Worm (Caenorhabditis elegans) whole organism, L4 larva: ENCODE results near the gene lin-24.
A peak's percentile ranks its signal among the peaks of the same experiment; 100 is the strongest.

Experiments
- F26F4.8 ChIP-seq: fragments of 200-800 bp; sonication (Bioruptor generic); conservative IDR thresholded peaks from 2 replicates; pipeline ENCODE4 v1.3.6; 2022; ENCODE audit warnings: missing genetic modification characterization, missing compliant biosample characterization
- F37D6.2 ChIP-seq: sonication (generic microtip); optimal IDR thresholded peaks from 2 replicates; lab custom pipeline; 2016; ENCODE audit warnings: mild to moderate bottlenecking, missing genetic modification characterization, missing compliant biosample characterization
- R02D3.7 ChIP-seq: fragments of 150-350 bp; sonication (generic microtip); optimal IDR thresholded peaks from 3 replicates; lab custom pipeline; 2014; ENCODE audit warnings: missing biosample characterization, missing genetic modification characterization
- Y105C5A.15 ChIP-seq: fragments of 200-800 bp; sonication (Bioruptor generic); IDR thresholded peaks from 2 replicates; pipeline ENCODE4 v1.3.6; 2022; ENCODE audit warnings: missing genetic modification characterization, missing compliant biosample characterization
- Y75B8A.6 ChIP-seq: fragments of 200-800 bp; sonication (Bioruptor generic); IDR thresholded peaks from 2 replicates; pipeline ENCODE4 v1.3.6; 2022; ENCODE audit warnings: missing genetic modification reagents, missing genetic modification characterization, missing compliant biosample characterization
- ama-1 ChIP-seq: fragments of 150-350 bp; optimal IDR thresholded peaks from 2 replicates; lab custom pipeline; 2014; ENCODE audit warnings: inconsistent platforms, mixed read lengths
- ceh-20 ChIP-seq: fragments of 200-800 bp; sonication (Bioruptor generic); IDR thresholded peaks from 2 replicates; pipeline ENCODE4 v1.3.6; 2022; ENCODE audit warnings: missing genetic modification reagents, missing genetic modification characterization, missing compliant biosample characterization
- ceh-28 ChIP-seq: fragments of 150-350 bp; optimal IDR thresholded peaks from 2 replicates; lab custom pipeline; 2014; ENCODE audit warnings: missing biosample characterization, missing genetic modification reagents, missing genetic modification characterization
- ceh-62 ChIP-seq: sonication (generic microtip); optimal IDR thresholded peaks from 2 replicates; lab custom pipeline; 2017; ENCODE audit warnings: missing biosample characterization, missing genetic modification characterization
- ces-1 ChIP-seq: fragments of 150-350 bp; sonication (generic microtip); optimal IDR thresholded peaks from 4 replicates; lab custom pipeline; 2014; ENCODE audit warnings: missing biosample characterization, missing genetic modification reagents, missing genetic modification characterization
- cey-2 ChIP-seq: sonication (generic microtip); optimal IDR thresholded peaks from 3 replicates; lab custom pipeline; 2017; ENCODE audit warnings: missing genetic modification characterization, mild to moderate bottlenecking, missing compliant biosample characterization, antibody characterized with exemption, borderline replicate concordance; ENCODE audit not compliant: insufficient read depth
- ctbp-1 ChIP-seq: fragments of 200-800 bp; sonication (Bioruptor generic); IDR thresholded peaks from 2 replicates; pipeline ENCODE4 v1.3.6; 2022; ENCODE audit warnings: missing genetic modification reagents, missing genetic modification characterization, missing compliant biosample characterization
- daf-19 ChIP-seq: fragments of 200-800 bp; sonication (Bioruptor generic); conservative IDR thresholded peaks from 2 replicates; pipeline ENCODE4 v1.3.6; 2022; ENCODE audit warnings: missing genetic modification characterization, missing compliant biosample characterization
- dmd-6 ChIP-seq: fragments of 200-800 bp; sonication (Bioruptor generic); IDR thresholded peaks from 2 replicates; pipeline ENCODE4 v1.3.6; 2022; ENCODE audit warnings: missing genetic modification reagents, missing genetic modification characterization, missing compliant biosample characterization
- dmd-8 ChIP-seq: fragments of 200-800 bp; sonication (Bioruptor generic); IDR thresholded peaks from 2 replicates; pipeline ENCODE4 v1.3.6; 2022; ENCODE audit warnings: missing genetic modification characterization, missing compliant biosample characterization
- dve-1 ChIP-seq: sonication (generic microtip); optimal IDR thresholded peaks from 2 replicates; lab custom pipeline; 2017; ENCODE audit warnings: antibody characterized with exemption, mild to moderate bottlenecking, missing genetic modification characterization, missing compliant biosample characterization; ENCODE audit not compliant: insufficient read depth
- egl-27 ChIP-seq: sonication (generic microtip); optimal IDR thresholded peaks from 3 replicates; lab custom pipeline; 2017; ENCODE audit warnings: missing biosample characterization, missing genetic modification reagents, missing genetic modification characterization
- fkh-10 ChIP-seq: fragments of 150-350 bp; optimal IDR thresholded peaks from 2 replicates; lab custom pipeline; 2014; ENCODE audit warnings: missing biosample characterization, missing genetic modification reagents, missing genetic modification characterization
- fos-1 ChIP-seq: fragments of 150-350 bp; optimal IDR thresholded peaks from 2 replicates; lab custom pipeline; 2014; ENCODE audit warnings: missing biosample characterization, missing genetic modification characterization
- gei-8 ChIP-seq: fragments of 200-800 bp; sonication (Bioruptor generic); optimal IDR thresholded peaks from 2 replicates; lab custom pipeline; 2018; ENCODE audit warnings: mild to moderate bottlenecking, missing genetic modification characterization, missing compliant biosample characterization
- hlh-11 ChIP-seq: fragments of 200-800 bp; sonication (Bioruptor generic); optimal IDR thresholded peaks from 2 replicates; lab custom pipeline; 2018; ENCODE audit warnings: mild to moderate bottlenecking, missing genetic modification characterization, missing compliant biosample characterization
- jun-1 ChIP-seq: fragments of 150-350 bp; optimal IDR thresholded peaks from 2 replicates; lab custom pipeline; 2014; ENCODE audit warnings: missing biosample characterization, missing genetic modification reagents, missing genetic modification characterization
- lin-1 ChIP-seq: fragments of 200-800 bp; sonication (Bioruptor generic); IDR thresholded peaks from 2 replicates; pipeline ENCODE4 v1.3.6; 2022; ENCODE audit warnings: missing genetic modification reagents, missing genetic modification characterization, missing compliant biosample characterization
- lin-13 ChIP-seq: fragments of 150-350 bp; optimal IDR thresholded peaks from 2 replicates; lab custom pipeline; 2014; ENCODE audit warnings: missing biosample characterization, missing genetic modification reagents, missing genetic modification characterization
- lin-38 ChIP-seq: fragments of 200-800 bp; sonication (Bioruptor generic); IDR thresholded peaks from 2 replicates; pipeline ENCODE4 v1.3.6; 2022; ENCODE audit warnings: missing genetic modification reagents, missing genetic modification characterization, missing compliant biosample characterization
- lin-39 ChIP-seq: fragments of 150-350 bp; optimal IDR thresholded peaks from 2 replicates; lab custom pipeline; 2014; ENCODE audit warnings: missing biosample characterization, missing genetic modification reagents, missing genetic modification characterization
- lir-3 ChIP-seq: sonication (generic microtip); optimal IDR thresholded peaks from 2 replicates; lab custom pipeline; 2016; ENCODE audit warnings: mild to moderate bottlenecking, missing genetic modification characterization, missing compliant biosample characterization
- lsy-2 ChIP-seq, 2 experiments: fragments of 150-350 bp in 1 of 2; sonication (generic microtip) in 1 of 2; optimal IDR thresholded peaks; 2 replicates each; lab custom pipeline; 2014 to 2017; ENCODE audit warnings: missing biosample characterization in 2 of 2, missing genetic modification characterization in 2 of 2
- madf-5 ChIP-seq, 2 experiments: fragments of 200-800 bp; sonication (Bioruptor generic); IDR thresholded peaks; 2 replicates each; pipeline ENCODE4 v1.3.6; 2022; ENCODE audit warnings: missing compliant biosample characterization in 2 of 2, missing genetic modification characterization in 2 of 2
- mdl-1 ChIP-seq, 2 experiments: fragments of 150-350 bp in 1 of 2; sonication (generic microtip) in 1 of 2; optimal IDR thresholded peaks; 2 replicates each; lab custom pipeline; 2014 to 2017; ENCODE audit warnings: missing biosample characterization in 2 of 2, missing genetic modification characterization in 2 of 2
- mdt-29 ChIP-seq: fragments of 200-800 bp; sonication (Bioruptor generic); IDR thresholded peaks from 2 replicates; pipeline ENCODE4 v1.3.6; 2022; ENCODE audit warnings: missing genetic modification reagents, missing genetic modification characterization, missing compliant biosample characterization
- mxl-2 ChIP-seq: fragments of 200-800 bp; sonication (Bioruptor generic); conservative IDR thresholded peaks from 2 replicates; pipeline ENCODE4 v1.3.6; 2022; ENCODE audit warnings: missing genetic modification reagents, missing genetic modification characterization, missing compliant biosample characterization
- mxl-3 ChIP-seq: fragments of 200-800 bp; sonication (Bioruptor generic); optimal IDR thresholded peaks from 2 replicates; lab custom pipeline; 2018; ENCODE audit warnings: mild to moderate bottlenecking, missing genetic modification characterization, missing compliant biosample characterization
- nhr-10 ChIP-seq: fragments of 150-350 bp; optimal IDR thresholded peaks from 2 replicates; lab custom pipeline; 2014; ENCODE audit warnings: missing biosample characterization, missing genetic modification characterization
- nhr-11 ChIP-seq: fragments of 150-350 bp; optimal IDR thresholded peaks from 2 replicates; lab custom pipeline; 2014; ENCODE audit warnings: missing biosample characterization, missing genetic modification characterization
- nhr-25 ChIP-seq: sonication (generic microtip); optimal IDR thresholded peaks from 2 replicates; lab custom pipeline; 2017; ENCODE audit warnings: missing genetic modification characterization, mild to moderate bottlenecking, missing compliant biosample characterization, antibody characterized with exemption, moderate library complexity, borderline replicate concordance; ENCODE audit not compliant: insufficient read depth
- nhr-48 ChIP-seq: sonication (generic microtip); optimal IDR thresholded peaks from 2 replicates; lab custom pipeline; 2016; ENCODE audit warnings: mild to moderate bottlenecking, missing genetic modification characterization, missing compliant biosample characterization
- nhr-6 ChIP-seq: fragments of 150-350 bp; optimal IDR thresholded peaks from 2 replicates; lab custom pipeline; 2014; ENCODE audit warnings: missing biosample characterization, missing genetic modification characterization
- nhr-76 ChIP-seq: fragments of 150-350 bp; optimal IDR thresholded peaks from 2 replicates; lab custom pipeline; 2014; ENCODE audit warnings: missing biosample characterization, missing genetic modification characterization
- nhr-77 ChIP-seq: fragments of 150-350 bp; optimal IDR thresholded peaks from 2 replicates; lab custom pipeline; 2014; ENCODE audit warnings: missing biosample characterization, missing genetic modification characterization
- php-3 ChIP-seq: fragments of 200-800 bp; sonication (Bioruptor generic); IDR thresholded peaks from 2 replicates; pipeline ENCODE4 v1.3.6; 2022; ENCODE audit warnings: missing genetic modification reagents, missing genetic modification characterization, missing compliant biosample characterization
- pqm-1 ChIP-seq: sonication (generic microtip); optimal IDR thresholded peaks from 2 replicates; lab custom pipeline; 2017; ENCODE audit warnings: missing biosample characterization, missing genetic modification characterization
- sdz-12 ChIP-seq: fragments of 200-800 bp; sonication (Bioruptor generic); optimal IDR thresholded peaks from 2 replicates; lab custom pipeline; 2018; ENCODE audit warnings: mild to moderate bottlenecking, missing genetic modification characterization, missing compliant biosample characterization
- skn-1 ChIP-seq: fragments of 150-350 bp; optimal IDR thresholded peaks from 2 replicates; lab custom pipeline; 2014; ENCODE audit warnings: missing biosample characterization, missing genetic modification characterization
- snpc-1.2 ChIP-seq: fragments of 200-800 bp; sonication (Bioruptor generic); IDR thresholded peaks from 2 replicates; pipeline ENCODE4 v1.3.6; 2022; ENCODE audit warnings: missing genetic modification reagents, missing genetic modification characterization, missing compliant biosample characterization
- snpc-4 ChIP-seq: fragments of 150-350 bp; optimal IDR thresholded peaks from 2 replicates; lab custom pipeline; 2014; ENCODE audit warnings: missing biosample characterization, missing genetic modification characterization
- spr-1 ChIP-seq: sonication (generic microtip); optimal IDR thresholded peaks from 2 replicates; lab custom pipeline; 2016; ENCODE audit warnings: mild to moderate bottlenecking, missing genetic modification characterization, missing compliant biosample characterization
- tra-1 ChIP-seq: fragments of 200-800 bp; sonication (Bioruptor generic); IDR thresholded peaks from 2 replicates; pipeline ENCODE4 v1.3.6; 2022; ENCODE audit warnings: missing genetic modification reagents, missing genetic modification characterization, missing compliant biosample characterization
- unc-62 ChIP-seq, 3 experiments: fragments of 150-350 bp in 1 of 3; sonication (generic microtip); optimal IDR thresholded peaks in 2 of 3; peaks in 1 of 3; 1 replicate in 1 of 3; 2 replicates in 2 of 3; lab custom pipeline; 2014 to 2017; ENCODE audit warnings: missing biosample characterization in 3 of 3, missing genetic modification characterization in 3 of 3, missing genetic modification reagents in 3 of 3, missing genotype in 1 of 3
- zag-1 ChIP-seq: fragments of 150-350 bp; optimal IDR thresholded peaks from 2 replicates; lab custom pipeline; 2014; ENCODE audit warnings: missing biosample characterization, missing genetic modification characterization
- zfp-3 ChIP-seq: fragments of 200-800 bp; sonication (Bioruptor generic); conservative IDR thresholded peaks from 2 replicates; pipeline ENCODE4 v1.3.6; 2022; ENCODE audit warnings: missing genetic modification reagents, missing genetic modification characterization, missing compliant biosample characterization
- zip-2 ChIP-seq: fragments of 150-350 bp; optimal IDR thresholded peaks from 2 replicates; lab custom pipeline; 2014; ENCODE audit warnings: missing biosample characterization, missing genetic modification characterization

The lin-24 gene

DNA sequence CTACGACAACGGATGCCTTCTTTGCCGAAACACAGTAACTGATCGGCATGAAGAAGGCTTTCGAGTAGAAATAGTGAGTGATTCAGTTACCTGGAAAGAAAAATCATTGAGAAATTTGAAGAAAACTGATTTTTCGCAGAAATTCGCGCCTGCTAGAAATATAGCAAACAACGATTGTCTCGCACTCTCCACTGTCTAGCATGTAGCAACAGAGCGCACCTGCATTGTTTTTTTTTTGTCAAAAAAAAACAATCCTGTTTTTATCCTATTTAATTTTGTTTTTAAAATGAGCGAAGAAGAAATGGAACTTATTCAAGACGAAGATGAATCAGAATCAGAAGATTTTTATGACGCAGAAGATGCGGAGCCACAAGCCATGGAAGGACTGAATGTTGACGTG is 8.2 kb upstream of the lin-24 start, which contains the start of the genes ddb-1 and M18.6 (continued):
- TF ChIP-seq ceh-28 (tag; lab: Kevin White, UChicago) (no peak), snpc-4 (tag; lab: Kevin White, UChicago) (no peak), R02D3.7 (tag; lab: Kevin White, UChicago) (no peak), sdz-12 (no peak), ctbp-1 (GFP tag; lab: Robert Waterston, UW) (no peak), fkh-10 (no peak), lin-38 (GFP tag; lab: Robert Waterston, UW) (peak; percentile 93), mdt-29 (no peak), ces-1 (GFP tag; lab: Kevin White, UChicago) (no peak), mxl-2 (GFP tag; lab: Robert Waterston, UW) (no peak), ceh-20 (GFP tag; lab: Robert Waterston, UW) (no peak), php-3 (no peak), unc-62 (GFP tag; optimal IDR thresholded peaks at IDR 0.05 in 1 of 2; lab: Kevin White, UChicago) (no peak), unc-62 (tag; optimal IDR thresholded peaks at IDR 0.05; lab: Kevin White, UChicago) (no peak), skn-1 (no peak), lin-13 (GFP tag; lab: Kevin White, UChicago) (no peak), nhr-48 (tag; lab: Kevin White, UChicago) (no peak), gei-8 (no peak), dmd-6 (GFP tag; lab: Robert Waterston, UW) (no peak), lin-1 (GFP tag; lab: Robert Waterston, UW) (no peak), zfp-3 (GFP tag; lab: Robert Waterston, UW) (no peak), lsy-2 (tag; optimal IDR thresholded peaks at IDR 0.05; lab: Kevin White, UChicago) (peak in 1 of 2 experiments; percentile 56), nhr-10 (tag; lab: Kevin White, UChicago) (no peak), nhr-6 (peak; percentile 50), pqm-1 (tag; lab: Kevin White, UChicago) (no peak), hlh-11 (tag; lab: Kevin White, UChicago) (no peak), nhr-11 (tag; lab: Kevin White, UChicago) (no peak), nhr-25 (tag; lab: Kevin White, UChicago) (no peak), snpc-1.2 (no peak), lin-39 (tag; lab: Kevin White, UChicago) (no peak), ama-1 (lab: Kevin White, UChicago) (no peak), ceh-62 (tag; lab: Kevin White, UChicago) (no peak), jun-1 (tag; lab: Kevin White, UChicago) (no peak), Y75B8A.6 (GFP tag; lab: Robert Waterston, UW) (no peak), Y105C5A.15 (no peak), madf-5 (GFP tag; IDR thresholded peaks at IDR 0.05; lab: Robert Waterston, UW) (no peak), egl-27 (no peak), F26F4.8 (no peak), lir-3 (tag; lab: Kevin White, UChicago) (no peak), zag-1 (tag; lab: Kevin White, UChicago) (no peak), fos-1 (tag; lab: Kevin White, UChicago) (no peak), dmd-8 (GFP tag; lab: Robert Waterston, UW) (no peak), tra-1 (GFP tag; lab: Robert Waterston, UW) (no peak), cey-2 (tag; lab: Kevin White, UChicago) (no peak), zip-2 (tag; lab: Kevin White, UChicago) (no peak), dve-1 (peak; percentile 26), spr-1 (tag; lab: Kevin White, UChicago) (no peak), nhr-76 (tag; lab: Kevin White, UChicago) (no peak), nhr-77 (no peak), mdl-1 (tag; optimal IDR thresholded peaks at IDR 0.05; lab: Kevin White, UChicago) (no peak), daf-19 (no peak), mxl-3 (no peak), F37D6.2 (no peak)
